Worm (Caenorhabditis elegans) whole organism, L4 larva: ENCODE results near the gene dph-3.

ENCODE experiments used
- F26F4.8 ChIP-seq: fragments of 200-800 bp; sonication (Bioruptor generic); conservative IDR thresholded peaks from 2 replicates; pipeline ENCODE4 v1.3.6; 2022; ENCODE audit warnings: missing genetic modification characterization, missing compliant biosample characterization
- R02D3.7 ChIP-seq: fragments of 150-350 bp; sonication (generic microtip); optimal IDR thresholded peaks from 3 replicates; lab custom pipeline; 2014; ENCODE audit warnings: missing biosample characterization, missing genetic modification characterization
- ceh-82 ChIP-seq: sonication (generic microtip); optimal IDR thresholded peaks from 2 replicates; lab custom pipeline; 2017; ENCODE audit warnings: missing biosample characterization, missing genetic modification characterization
- lin-13 ChIP-seq: fragments of 150-350 bp; optimal IDR thresholded peaks from 2 replicates; lab custom pipeline; 2014; ENCODE audit warnings: missing biosample characterization, missing genetic modification reagents, missing genetic modification characterization
- mdl-1 ChIP-seq, 2 experiments: fragments of 150-350 bp in 1 of 2; sonication (generic microtip) in 1 of 2; optimal IDR thresholded peaks; 2 replicates each; lab custom pipeline; 2014 to 2017; ENCODE audit warnings: missing biosample characterization in 2 of 2, missing genetic modification characterization in 2 of 2
- mep-1 ChIP-seq: fragments of 150-350 bp; sonication (generic microtip); optimal IDR thresholded peaks from 3 replicates; lab custom pipeline; 2014; ENCODE audit warnings: missing biosample characterization, missing genetic modification characterization
- nhr-28 ChIP-seq: fragments of 150-350 bp; optimal IDR thresholded peaks from 2 replicates; lab custom pipeline; 2014; ENCODE audit warnings: missing biosample characterization, missing genetic modification characterization
- unc-130 ChIP-seq: sonication (generic microtip); optimal IDR thresholded peaks from 2 replicates; lab custom pipeline; 2016; ENCODE audit warnings: missing genetic modification reagents, missing genetic modification characterization, missing compliant biosample characterization
- ztf-11 ChIP-seq: fragments of 150-350 bp; optimal IDR thresholded peaks from 2 replicates; lab custom pipeline; 2014; ENCODE audit warnings: missing biosample characterization, missing genetic modification characterization

ce11 chrIV:9757425-9757740 is 50.4 kb downstream of the dph-3 start, which contains the start of gene nhr-97:
- TF ChIP-seq mep-1 (tag; lab: Kevin White, UChicago) (no peak), mdl-1 (tag; optimal IDR thresholded peaks at IDR 0.05; lab: Kevin White, UChicago) (no peak), ceh-82 (tag; lab: Kevin White, UChicago) (no peak), ztf-11 (tag; lab: Kevin White, UChicago) (no peak), nhr-28 (tag; lab: Kevin White, UChicago) (no peak), R02D3.7 (no peak), unc-130 (GFP tag; lab: Kevin White, UChicago) (no peak), F26F4.8 (GFP tag; lab: Robert Waterston, UW) (no peak), lin-13 (GFP tag; lab: Kevin White, UChicago) (no peak)
